Worm (Caenorhabditis elegans) whole organism, L1 larva: ENCODE measurements around the gene fbxa-126.

Experiments used
- C34B4.2 ChIP-seq: sonication (generic microtip); optimal IDR thresholded peaks from 2 replicates; lab custom pipeline; 2017; ENCODE audit warnings: mild to moderate bottlenecking, missing genetic modification characterization, missing compliant biosample characterization
- F16B12.6 ChIP-seq: fragments of 150-350 bp; optimal IDR thresholded peaks from 2 replicates; lab custom pipeline; 2014; ENCODE audit warnings: missing biosample characterization, missing genetic modification characterization
- Y116A8C.19 ChIP-seq: sonication (generic microtip); optimal IDR thresholded peaks from 2 replicates; lab custom pipeline; 2016; ENCODE audit warnings: missing compliant biosample characterization, missing genetic modification characterization, borderline replicate concordance
- aha-1 ChIP-seq: fragments of 150-350 bp; optimal IDR thresholded peaks from 2 replicates; lab custom pipeline; 2014; ENCODE audit warnings: missing biosample characterization, missing genetic modification characterization
- alr-1 ChIP-seq: fragments of 200-800 bp; sonication (Bioruptor generic); optimal IDR thresholded peaks from 2 replicates; lab custom pipeline; 2018; ENCODE audit warnings: borderline replicate concordance, mild to moderate bottlenecking, missing genetic modification characterization, missing compliant biosample characterization
- ama-1 ChIP-seq: fragments of 150-350 bp; optimal IDR thresholded peaks from 2 replicates; lab custom pipeline; 2014
- ceh-63 ChIP-seq: fragments of 200-800 bp; sonication (Bioruptor generic); optimal IDR thresholded peaks from 2 replicates; lab custom pipeline; 2018; ENCODE audit warnings: mild to moderate bottlenecking, missing genetic modification characterization, missing compliant biosample characterization
- ceh-82 ChIP-seq, 3 experiments: fragments of 150-350 bp in 1 of 3; sonication (generic microtip) in 2 of 3; optimal IDR thresholded peaks; 2 replicates each; lab custom pipeline; 2014 to 2017; ENCODE audit warnings: missing biosample characterization in 3 of 3, missing genetic modification characterization in 3 of 3
- ceh-90 ChIP-seq: sonication (generic microtip); optimal IDR thresholded peaks from 2 replicates; lab custom pipeline; 2016; ENCODE audit warnings: missing genetic modification characterization, missing compliant biosample characterization
- dpl-1 ChIP-seq, 3 experiments: fragments of 150-350 bp in 2 of 3; sonication (generic microtip) in 1 of 3; optimal IDR thresholded peaks; 2 replicates each; lab custom pipeline; 2014 to 2017; ENCODE audit warnings: missing biosample characterization in 3 of 3, missing genetic modification characterization in 3 of 3, missing genetic modification reagents in 3 of 3
- efl-3 ChIP-seq: fragments of 200-800 bp; sonication (Bioruptor generic); optimal IDR thresholded peaks from 2 replicates; lab custom pipeline; 2018; ENCODE audit warnings: mild to moderate bottlenecking, missing genetic modification characterization, missing compliant biosample characterization
- elt-3 ChIP-seq, 6 experiments: fragments of 150-350 bp in 1 of 6; sonication (generic microtip); optimal IDR thresholded peaks; 2 replicates each; lab custom pipeline; 2017 to 2018; ENCODE audit warnings: missing biosample characterization in 6 of 6, missing genetic modification characterization in 6 of 6, inconsistent platforms in 1 of 6
- ets-5 ChIP-seq: fragments of 200-800 bp; sonication (Bioruptor generic); IDR thresholded peaks from 2 replicates; pipeline ENCODE4 v1.3.6; 2022; ENCODE audit warnings: missing genetic modification characterization, missing compliant biosample characterization
- fkh-10 ChIP-seq: sonication (generic microtip); optimal IDR thresholded peaks from 2 replicates; lab custom pipeline; 2017; ENCODE audit warnings: missing biosample characterization, missing genetic modification reagents, missing genetic modification characterization
- fkh-4 ChIP-seq: sonication (generic microtip); optimal IDR thresholded peaks from 2 replicates; lab custom pipeline; 2016; ENCODE audit warnings: missing compliant biosample characterization, missing genetic modification characterization, borderline replicate concordance
- hlh-4 ChIP-seq: sonication (generic microtip); optimal IDR thresholded peaks from 2 replicates; lab custom pipeline; 2016; ENCODE audit warnings: mild to moderate bottlenecking, missing genetic modification characterization, missing compliant biosample characterization
- lin-14 ChIP-seq: fragments of 200-800 bp; sonication (Bioruptor generic); optimal IDR thresholded peaks from 2 replicates; lab custom pipeline; 2018; ENCODE audit warnings: mild to moderate bottlenecking, missing genetic modification characterization, moderate library complexity, missing compliant biosample characterization
- lin-15B ChIP-seq: fragments of 150-350 bp; sonication (generic microtip); optimal IDR thresholded peaks from 3 replicates; lab custom pipeline; 2014; ENCODE audit warnings: missing biosample characterization, missing genetic modification characterization
- lir-3 ChIP-seq: sonication (generic microtip); optimal IDR thresholded peaks from 2 replicates; lab custom pipeline; 2016; ENCODE audit warnings: mild to moderate bottlenecking, missing genetic modification characterization, moderate library complexity, missing compliant biosample characterization; ENCODE audit not compliant: poor library complexity
- mab-9 ChIP-seq: fragments of 200-800 bp; sonication (Bioruptor generic); IDR thresholded peaks from 2 replicates; pipeline ENCODE4 v1.3.6; 2022; ENCODE audit warnings: missing genetic modification reagents, missing genetic modification characterization, missing compliant biosample characterization
- mdl-1 ChIP-seq, 2 experiments: fragments of 150-350 bp; optimal IDR thresholded peaks; 2 replicates each; lab custom pipeline; 2014 to 2017; ENCODE audit warnings: missing biosample characterization in 2 of 2, missing genetic modification characterization in 2 of 2, inconsistent platforms in 1 of 2
- mep-1 ChIP-seq: fragments of 150-350 bp; optimal IDR thresholded peaks from 2 replicates; lab custom pipeline; 2014; ENCODE audit warnings: missing biosample characterization, missing genetic modification characterization
- nhr-11 ChIP-seq: fragments of 150-350 bp; optimal IDR thresholded peaks from 2 replicates; lab custom pipeline; 2014; ENCODE audit warnings: missing biosample characterization, missing genetic modification characterization
- nhr-12 ChIP-seq: sonication (generic microtip); optimal IDR thresholded peaks from 2 replicates; lab custom pipeline; 2017; ENCODE audit warnings: missing biosample characterization, missing genetic modification characterization
- nhr-19 ChIP-seq: fragments of 200-800 bp; sonication (Bioruptor generic); conservative IDR thresholded peaks from 2 replicates; pipeline ENCODE4 v1.3.6; 2022; ENCODE audit warnings: missing genetic modification characterization, missing compliant biosample characterization
- nhr-237 ChIP-seq: fragments of 150-350 bp; optimal IDR thresholded peaks from 2 replicates; lab custom pipeline; 2014; ENCODE audit warnings: missing biosample characterization, missing genetic modification characterization
- nhr-76 ChIP-seq: sonication (generic microtip); optimal IDR thresholded peaks from 2 replicates; lab custom pipeline; 2017; ENCODE audit warnings: missing biosample characterization, missing genetic modification characterization
- nhr-85 ChIP-seq: sonication (generic microtip); peaks from one replicate; lab custom pipeline; 2016; ENCODE audit warnings: missing genetic modification characterization, inconsistent platforms, missing compliant biosample characterization
- pax-3 ChIP-seq: fragments of 200-800 bp; sonication (Bioruptor generic); optimal IDR thresholded peaks from 2 replicates; lab custom pipeline; 2018; ENCODE audit warnings: mild to moderate bottlenecking, missing genetic modification characterization, moderate library complexity, missing compliant biosample characterization
- rnt-1 ChIP-seq: sonication (generic microtip); optimal IDR thresholded peaks from 2 replicates; lab custom pipeline; 2016; ENCODE audit warnings: mild to moderate bottlenecking, missing genetic modification characterization, moderate library complexity, missing compliant biosample characterization
- snu-23 ChIP-seq: sonication (generic microtip); optimal IDR thresholded peaks from 2 replicates; lab custom pipeline; 2016; ENCODE audit warnings: missing genetic modification characterization, missing compliant biosample characterization
- tbx-2 ChIP-seq: sonication (generic microtip); optimal IDR thresholded peaks from 2 replicates; lab custom pipeline; 2016; ENCODE audit warnings: missing genetic modification characterization, missing compliant biosample characterization
- tlp-1 ChIP-seq: fragments of 150-350 bp; optimal IDR thresholded peaks from 2 replicates; lab custom pipeline; 2014; ENCODE audit warnings: missing biosample characterization, missing genetic modification characterization
- unc-62 ChIP-seq: fragments of 150-350 bp; optimal IDR thresholded peaks from 2 replicates; lab custom pipeline; 2014; ENCODE audit warnings: missing biosample characterization, missing genetic modification reagents, missing genetic modification characterization
- unc-98 ChIP-seq: fragments of 200-800 bp; sonication (Bioruptor generic); IDR thresholded peaks from 2 replicates; pipeline ENCODE4 v1.3.6; 2022; ENCODE audit warnings: missing genetic modification characterization, missing compliant biosample characterization
- vab-15 ChIP-seq: sonication (generic microtip); optimal IDR thresholded peaks from 2 replicates; lab custom pipeline; 2017; ENCODE audit warnings: missing genotype, mild to moderate bottlenecking, missing genetic modification characterization, missing compliant biosample characterization
- xbp-1 ChIP-seq: sonication (generic microtip); optimal IDR thresholded peaks from 2 replicates; lab custom pipeline; 2016; ENCODE audit warnings: missing genetic modification characterization, missing compliant biosample characterization

The fbxa-126 gene

DNA sequence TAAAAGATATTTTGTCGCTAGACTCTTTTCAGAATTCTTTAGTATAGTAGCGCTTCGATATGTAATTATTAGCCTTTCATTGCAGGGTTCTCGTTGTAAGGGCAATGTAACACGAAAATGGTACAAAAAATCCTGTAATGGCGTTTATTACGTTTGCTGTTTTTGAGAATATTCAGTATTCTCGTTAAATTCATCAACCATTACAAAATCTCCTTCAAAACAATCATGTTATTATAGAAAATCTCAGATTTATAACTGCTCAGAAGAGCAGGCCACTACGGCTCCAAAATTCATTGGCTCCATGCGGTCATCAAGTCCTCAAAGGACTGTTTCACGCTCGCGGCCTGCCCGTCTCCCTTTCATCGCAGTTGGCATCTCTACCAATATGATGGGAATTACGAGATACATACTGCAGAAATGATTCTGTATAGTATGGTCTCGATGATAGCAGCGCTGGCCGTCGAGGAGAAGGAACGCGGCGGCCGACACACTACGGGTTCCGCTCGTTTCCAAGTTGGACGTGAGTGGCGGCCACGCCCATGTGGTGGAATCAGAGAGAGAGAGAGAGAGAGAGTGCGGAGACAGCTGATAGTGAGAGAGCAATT lies 5.2 kb upstream of the fbxa-126 start (continued):
- TF ChIP-seq lir-3 (tag; lab: Kevin White, UChicago), result no peak
- TF ChIP-seq unc-62 (GFP tag; lab: Kevin White, UChicago), result no peak
- TF ChIP-seq, all 84 proteins: peak for 47

DNA sequence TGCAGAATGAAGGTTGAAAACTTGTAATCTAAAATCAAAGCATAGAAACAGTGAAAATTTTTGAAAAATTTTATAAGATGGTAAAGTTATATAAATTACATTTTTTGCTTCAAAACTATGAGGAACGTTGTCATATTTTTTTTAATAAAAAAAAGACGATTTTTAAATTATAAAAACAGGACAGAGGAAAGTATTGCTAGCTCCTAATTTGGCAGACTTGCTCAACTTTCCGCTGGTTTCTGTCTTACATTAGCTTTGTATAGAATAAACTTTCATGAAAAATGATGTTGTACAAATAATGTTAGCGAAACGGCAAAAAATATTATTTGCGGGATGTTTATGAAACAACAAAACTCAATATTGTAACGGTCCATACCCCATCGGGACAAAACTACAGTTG lies 4.7 kb upstream of the fbxa-126 start, which contains the start of gene fbxa-83:
Gene fbxa-83 (minus strand): TSS at position 101 of the 400 bp plus-strand sequence.
- TF ChIP-seq vab-15, result no peak
- no peak for TF ChIP-seq rnt-1 (tag; lab: Kevin White, UChicago)
- no peak for TF ChIP-seq efl-3

DNA sequence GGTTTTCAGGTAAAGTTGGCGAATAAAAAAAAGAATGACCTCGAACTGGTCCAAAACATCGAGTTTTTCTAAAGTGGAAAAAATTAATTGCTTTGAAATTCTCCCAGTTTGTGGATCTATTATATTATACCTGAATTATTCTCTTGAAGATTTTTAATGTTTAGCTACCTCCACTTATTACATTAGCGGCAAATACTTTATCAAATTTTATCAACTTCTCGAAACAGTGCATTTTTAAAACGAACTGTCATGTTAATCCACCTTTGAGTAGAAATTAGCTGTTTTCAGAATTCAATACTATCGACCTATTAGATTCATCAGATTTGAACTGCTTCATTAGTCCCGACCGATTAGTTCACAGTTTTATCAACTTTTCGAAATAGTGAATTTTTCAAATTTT lies 3.5 kb downstream of the fbxa-126 start:
- TF ChIP-seq fkh-10 (no peak), unc-98 (GFP tag; lab: Robert Waterston, UW) (no peak), ets-5 (GFP tag; lab: Robert Waterston, UW) (no peak), unc-62 (GFP tag; lab: Kevin White, UChicago) (no peak), efl-3 (no peak), lin-14 (GFP tag; lab: Kevin White, UChicago) (no peak), mdl-1 (tag; optimal IDR thresholded peaks at IDR 0.05; lab: Kevin White, UChicago) (no peak), aha-1 (tag; lab: Kevin White, UChicago) (no peak), lin-15B (tag; lab: Kevin White, UChicago) (no peak), alr-1 (tag; lab: Kevin White, UChicago) (no peak), nhr-76 (tag; lab: Kevin White, UChicago) (no peak), hlh-4 (tag; lab: Kevin White, UChicago) (no peak), ceh-82 (tag; optimal IDR thresholded peaks at IDR 0.05; lab: Kevin White, UChicago) (no peak), nhr-11 (no peak), F16B12.6 (tag; lab: Kevin White, UChicago) (no peak), rnt-1 (tag; lab: Kevin White, UChicago) (no peak), ama-1 (lab: Kevin White, UChicago) (no peak), fkh-4 (no peak), nhr-19 (no peak)
- TF ChIP-seq, all 84 proteins: peak for 0

DNA sequence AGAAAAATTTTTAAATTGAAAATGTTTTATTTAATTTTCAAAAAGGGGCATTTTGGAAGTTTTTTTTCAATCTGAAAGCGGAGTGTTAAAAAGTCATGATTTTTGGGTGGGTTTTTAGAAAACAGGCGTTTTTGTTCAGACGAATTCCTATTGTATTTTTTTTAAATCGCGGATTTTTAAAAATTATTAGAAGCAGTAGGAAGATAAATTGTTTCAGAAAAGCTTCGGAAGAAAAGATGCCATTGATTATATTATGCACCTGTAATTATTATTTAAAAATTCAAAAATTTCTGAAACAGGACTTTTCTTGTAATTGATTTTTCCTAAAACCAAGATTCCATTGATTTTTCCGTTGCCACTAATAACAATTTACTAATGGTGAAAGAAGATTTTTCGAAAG lies 15.7 kb downstream of the fbxa-126 start:
- TF ChIP-seq mab-9 (no peak), hlh-4 (tag; lab: Kevin White, UChicago) (no peak), nhr-85 (tag; lab: Kevin White, UChicago) (no peak), Y116A8C.19 (tag; lab: Kevin White, UChicago) (no peak), tlp-1 (tag; lab: Kevin White, UChicago) (no peak), nhr-12 (tag; lab: Kevin White, UChicago) (no peak), nhr-237 (tag; lab: Kevin White, UChicago) (no peak), lin-14 (GFP tag; lab: Kevin White, UChicago) (no peak), fkh-10 (no peak), mep-1 (no peak), pax-3 (tag; lab: Kevin White, UChicago) (no peak), ceh-90 (no peak), C34B4.2 (tag; lab: Kevin White, UChicago) (no peak), dpl-1 (GFP tag; optimal IDR thresholded peaks at IDR 0.05; lab: Kevin White, UChicago) (no peak), vab-15 (no peak), tbx-2 (tag; lab: Kevin White, UChicago) (no peak), snu-23 (GFP tag; lab: Kevin White, UChicago) (no peak), elt-3 (tag; optimal IDR thresholded peaks at IDR 0.05; lab: Kevin White, UChicago) (no peak), xbp-1 (tag; lab: Kevin White, UChicago) (no peak), ceh-63 (GFP tag; lab: Kevin White, UChicago) (no peak)
